Worm (Caenorhabditis elegans): ENCODE data around the gene Y97E10AR.8.

Gene Y97E10AR.8

DNA sequence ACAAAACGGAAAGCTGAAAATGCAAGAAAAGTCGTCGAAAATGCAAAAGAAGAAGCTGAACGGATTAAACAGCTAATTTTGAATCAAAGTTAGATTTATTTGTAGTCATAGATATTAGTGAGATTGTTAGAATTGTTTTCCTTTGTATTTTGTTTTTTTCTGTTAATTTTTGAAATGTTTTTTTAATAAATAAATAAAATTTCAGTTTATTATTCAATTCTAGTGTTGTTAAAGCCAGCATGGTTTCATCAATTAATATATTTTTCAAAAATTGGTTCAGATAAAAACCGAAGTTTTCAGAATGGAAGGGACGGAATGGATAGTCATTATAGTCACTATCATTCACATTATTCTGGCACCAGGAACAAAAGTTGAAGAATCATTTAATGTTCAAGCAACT lies 29.7 kb downstream of the Y97E10AR.8 start, which contains the start of gene algn-12:
Gene algn-12 (plus strand): TSS at position 301 of the 400 bp plus-strand sequence.
- TF ChIP-seq ama-1 (optimal IDR thresholded peaks at IDR 0.05) (no peak), lsy-12 (tag; optimal IDR thresholded peaks at IDR 0.05) (no peak), hmg-11 (tag; optimal IDR thresholded peaks at IDR 0.05) (no peak)

DNA sequence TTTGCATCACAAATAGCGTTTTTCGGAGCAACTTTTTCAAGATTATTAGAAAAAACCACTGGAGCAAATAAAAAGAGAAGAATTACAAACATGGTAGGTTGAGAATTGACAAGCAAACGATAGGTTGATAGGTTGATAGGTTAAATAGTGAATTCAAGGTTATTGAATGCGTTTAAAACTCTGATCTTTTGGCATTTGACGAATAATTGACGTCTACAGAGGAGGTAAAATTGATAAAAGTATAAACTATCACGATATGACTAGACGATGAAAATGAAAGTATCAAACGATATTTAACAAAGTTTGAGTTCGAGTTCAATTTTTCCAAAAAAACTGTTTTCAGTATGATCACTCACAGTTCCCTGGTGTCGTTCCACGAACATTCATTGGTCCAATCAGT lies 30.8 kb downstream of the Y97E10AR.8 start, which contains the start of gene ZC513.14:
Gene ZC513.14 (minus strand): TSS at position 101 of the 400 bp plus-strand sequence.
- TF ChIP-seq daf-12 (tag; optimal IDR thresholded peaks at IDR 0.05) (no peak), lsy-12 (tag; optimal IDR thresholded peaks at IDR 0.05) (no peak), mml-1 (tag; optimal IDR thresholded peaks at IDR 0.05) (no peak), aly-2 (tag; optimal IDR thresholded peaks at IDR 0.05) (no peak), unc-62 (GFP tag; optimal IDR thresholded peaks at IDR 0.05) (no peak), zag-1 (tag; optimal IDR thresholded peaks at IDR 0.05) (no peak), ZK546.5 (tag; optimal IDR thresholded peaks at IDR 0.05) (no peak), jun-1 (tag; optimal IDR thresholded peaks at IDR 0.05) (no peak), nhr-28 (tag; optimal IDR thresholded peaks at IDR 0.05) (no peak)

DNA sequence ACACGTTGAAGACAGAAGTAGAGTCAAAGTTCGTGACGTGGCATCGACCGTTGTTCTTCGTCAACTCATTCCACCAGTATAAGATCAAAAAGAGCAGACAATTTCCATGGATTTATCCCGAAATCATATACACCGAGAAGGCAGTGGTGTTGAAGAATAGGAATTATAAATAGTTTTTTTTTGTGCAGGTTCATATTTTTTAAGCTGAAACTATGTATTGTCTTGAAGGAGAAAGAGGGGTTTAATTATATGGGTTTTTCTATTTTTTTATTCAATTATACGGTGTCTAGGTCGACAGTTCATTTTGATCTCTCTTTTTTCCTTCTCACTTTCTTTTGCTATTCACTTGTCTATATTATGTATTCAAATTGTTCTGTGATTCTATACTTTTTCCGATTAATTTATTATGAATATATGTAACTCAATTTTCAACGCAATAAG lies 34.0 kb downstream of the Y97E10AR.8 start:
- peak; percentile 23 for TF ChIP-seq ceh-16 (tag; optimal IDR thresholded peaks at IDR 0.05)
- TF ChIP-seq elt-3 (tag; optimal IDR thresholded peaks at IDR 0.05), result peak in 1 of 3 experiments; percentile 4
- TF ChIP-seq nhr-77 (tag; optimal IDR thresholded peaks at IDR 0.05), result no peak
- TF ChIP-seq nhr-12 (tag; optimal IDR thresholded peaks at IDR 0.05), result no peak
- TF ChIP-seq snpc-4 (tag; optimal IDR thresholded peaks at IDR 0.05), result no peak
- no peak for TF ChIP-seq zag-1 (tag; optimal IDR thresholded peaks at IDR 0.05)
- TF ChIP-seq lsy-12 (tag; optimal IDR thresholded peaks at IDR 0.05), result peak; percentile 37
- TF ChIP-seq skn-1 (tag; optimal IDR thresholded peaks at IDR 0.05), result no peak
- TF ChIP-seq R02D3.7 (tag; optimal IDR thresholded peaks at IDR 0.05), result no peak
- TF ChIP-seq eor-1 (tag; optimal IDR thresholded peaks at IDR 0.05), result no peak
- TF ChIP-seq fkh-10 (GFP tag; optimal IDR thresholded peaks at IDR 0.05), result no peak
- TF ChIP-seq ceh-28 (tag; optimal IDR thresholded peaks at IDR 0.05), result no peak
- no peak for TF ChIP-seq ama-1 (optimal IDR thresholded peaks at IDR 0.05)
- TF ChIP-seq pqm-1 (tag; optimal IDR thresholded peaks at IDR 0.05), result no peak
- no peak for TF ChIP-seq hmg-11 (tag; optimal IDR thresholded peaks at IDR 0.05)
- no peak for TF ChIP-seq jun-1 (tag; optimal IDR thresholded peaks at IDR 0.05)
- no peak for TF ChIP-seq ceh-9 (tag; optimal IDR thresholded peaks at IDR 0.05)
- TF ChIP-seq nhr-25 (tag; optimal IDR thresholded peaks at IDR 0.05), result no peak
- TF ChIP-seq ztf-4 (tag; optimal IDR thresholded peaks at IDR 0.05), result no peak
- no peak for TF ChIP-seq aly-2 (tag; optimal IDR thresholded peaks at IDR 0.05)
- TF ChIP-seq unc-39 (tag; optimal IDR thresholded peaks at IDR 0.05), result no peak
- TF ChIP-seq ceh-82 (tag; optimal IDR thresholded peaks at IDR 0.05), result no peak
- no peak for TF ChIP-seq nhr-237 (tag; optimal IDR thresholded peaks at IDR 0.05)
- TF ChIP-seq egl-27 (tag; optimal IDR thresholded peaks at IDR 0.05), result no peak
- no peak for TF ChIP-seq nhr-76 (tag; optimal IDR thresholded peaks at IDR 0.05)
- TF ChIP-seq lin-39 (tag; optimal IDR thresholded peaks at IDR 0.05), result no peak
- peak; percentile 83 for TF ChIP-seq tbx-2 (tag; optimal IDR thresholded peaks at IDR 0.05)
- TF ChIP-seq nfya-1 (tag; optimal IDR thresholded peaks at IDR 0.05; ENCODE audit: insufficient read depth), result no peak
- peak; percentile 85 for TF ChIP-seq nhr-43 (tag; optimal IDR thresholded peaks at IDR 0.05; ENCODE audit: poor library complexity, severe bottlenecking)
- TF ChIP-seq nhr-67 (tag; optimal IDR thresholded peaks at IDR 0.05), result no peak
- TF ChIP-seq sea-2 (GFP tag; optimal IDR thresholded peaks at IDR 0.05), result no peak
- TF ChIP-seq egl-5 (tag; optimal IDR thresholded peaks at IDR 0.05), result no peak
- TF ChIP-seq nhr-28 (tag; optimal IDR thresholded peaks at IDR 0.05), result peak; percentile 24
- no peak for TF ChIP-seq fkh-2 (tag; optimal IDR thresholded peaks at IDR 0.05)
- peak; percentile 90 for TF ChIP-seq nhr-23 (tag; optimal IDR thresholded peaks at IDR 0.05)
- TF ChIP-seq mml-1 (tag; optimal IDR thresholded peaks at IDR 0.05), result no peak
- TF ChIP-seq pha-4 (tag; optimal IDR thresholded peaks at IDR 0.05), result no peak
- TF ChIP-seq lin-15B (tag; optimal IDR thresholded peaks at IDR 0.05), result no peak
- TF ChIP-seq ZK546.5 (tag; optimal IDR thresholded peaks at IDR 0.05), result no peak
- no peak for TF ChIP-seq elt-2 (tag; optimal IDR thresholded peaks at IDR 0.05)
- no peak for TF ChIP-seq nhr-11 (tag; optimal IDR thresholded peaks at IDR 0.05)
- no peak for TF ChIP-seq ztf-11 (tag; optimal IDR thresholded peaks at IDR 0.05)
- no peak for TF ChIP-seq unc-62 (GFP tag; optimal IDR thresholded peaks at IDR 0.05)
- TF ChIP-seq daf-12 (tag; optimal IDR thresholded peaks at IDR 0.05), result no peak
- peak; percentile 72 for TF ChIP-seq fos-1 (tag; optimal IDR thresholded peaks at IDR 0.05)
- TF ChIP-seq mdl-1 (tag; optimal IDR thresholded peaks at IDR 0.05), result no peak
- TF ChIP-seq elt-1 (tag; optimal IDR thresholded peaks at IDR 0.05), result no peak
